Worm (Caenorhabditis elegans) whole organism, L3 larva: ENCODE data around the gene gst-42.

Experiments
- ama-1 ChIP-seq: fragments of 150-350 bp; optimal IDR thresholded peaks from 2 replicates; lab custom pipeline; 2018
- elt-1 ChIP-seq: fragments of 150-350 bp; optimal IDR thresholded peaks from 2 replicates; lab custom pipeline; 2014; ENCODE audit warnings: missing biosample characterization, missing genetic modification characterization
- fkh-10 ChIP-seq: sonication (generic microtip); optimal IDR thresholded peaks from 2 replicates; lab custom pipeline; 2017; ENCODE audit warnings: missing biosample characterization, missing genetic modification reagents, missing genetic modification characterization
- lin-15B ChIP-seq: fragments of 150-350 bp; optimal IDR thresholded peaks from 2 replicates; lab custom pipeline; 2014; ENCODE audit warnings: missing biosample characterization, missing genetic modification characterization
- nhr-11 ChIP-seq: fragments of 150-350 bp; optimal IDR thresholded peaks from 2 replicates; lab custom pipeline; 2014; ENCODE audit warnings: missing biosample characterization, missing genetic modification characterization
- nhr-77 ChIP-seq: fragments of 150-350 bp; optimal IDR thresholded peaks from 2 replicates; lab custom pipeline; 2014; ENCODE audit warnings: missing biosample characterization, missing genetic modification characterization
- snpc-4 ChIP-seq: fragments of 150-350 bp; optimal IDR thresholded peaks from 2 replicates; lab custom pipeline; 2014; ENCODE audit warnings: missing biosample characterization, missing genetic modification characterization

DNA sequence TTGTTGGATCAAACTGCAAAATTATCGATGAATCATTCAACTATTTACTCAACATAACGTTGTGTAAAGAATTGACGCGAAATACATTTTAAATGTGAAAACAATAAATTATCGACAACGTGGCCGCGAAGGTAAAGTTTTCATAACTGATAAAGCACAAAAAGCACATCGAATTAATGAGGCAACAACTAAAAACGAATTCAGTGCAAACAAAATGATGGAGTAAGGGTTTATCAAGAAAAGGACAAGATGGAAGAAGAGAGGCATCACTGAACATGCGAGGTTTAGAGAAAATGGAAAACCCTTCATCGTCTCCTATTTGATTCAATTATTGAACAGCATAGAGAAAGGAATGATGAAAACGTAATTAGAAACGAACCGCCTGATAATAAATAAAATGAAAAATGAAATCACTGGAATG lies 3.9 kb downstream of the gst-42 start, which contains the start of gene D1053.4:
- TF ChIP-seq fkh-10 (no peak), lin-15B (tag; lab: Kevin White, UChicago) (no peak), elt-1 (tag; lab: Kevin White, UChicago) (no peak), nhr-11 (tag; lab: Kevin White, UChicago) (no peak), ama-1 (lab: Kevin White, UChicago) (no peak), nhr-77 (no peak), snpc-4 (tag; lab: Kevin White, UChicago) (no peak)
